Fruit fly (Drosophila melanogaster): ENCODE data around the gene inaE.
A peak's percentile ranks its signal among the peaks of the same experiment; 100 is the strongest.

DNA sequence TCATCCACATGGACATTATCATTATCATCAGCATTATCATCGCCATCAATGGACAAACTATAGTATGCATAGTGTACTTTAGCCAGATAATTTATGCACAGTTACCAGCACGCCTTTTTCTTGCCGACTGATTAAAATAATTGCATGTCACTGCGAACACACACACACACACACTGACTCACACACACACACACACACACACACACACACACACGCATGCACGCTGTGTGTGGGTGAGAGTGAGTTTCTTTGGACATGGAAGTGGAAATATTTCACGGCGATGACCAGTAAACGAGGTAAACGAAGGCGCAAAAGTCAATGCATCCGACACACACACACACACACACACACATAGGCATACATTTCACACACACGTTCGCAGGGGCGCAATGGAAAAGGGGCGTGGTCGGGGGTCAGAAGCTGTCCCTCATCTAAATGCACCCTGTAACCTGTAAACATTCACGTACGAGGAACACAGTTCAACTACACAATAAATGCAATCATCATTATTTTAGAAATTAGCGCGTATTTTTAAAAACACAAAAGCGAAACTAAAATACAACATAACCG is 60.9 kb downstream of the inaE start:
- peak; percentile 3 for TF ChIP-seq Hr39 (GFP tag; optimal IDR thresholded peaks at IDR 0.05)
- no peak for TF ChIP-seq CG4318 (GFP tag; optimal IDR thresholded peaks at IDR 0.05)
- TF ChIP-seq dsx (GFP tag; optimal IDR thresholded peaks at IDR 0.05; ENCODE audit: poor library complexity, severe bottlenecking), result no peak
- no peak for TF ChIP-seq spab (GFP tag; optimal IDR thresholded peaks at IDR 0.05)
